Worm (Caenorhabditis elegans) whole organism, L4 larva: ENCODE measurements around the gene K11H3.8.

ENCODE experiments used
- T20F7.1 ChIP-seq: fragments of 200-800 bp; sonication (Bioruptor generic); optimal IDR thresholded peaks from 2 replicates; lab custom pipeline; 2018; ENCODE audit warnings: mild to moderate bottlenecking, missing genetic modification characterization, missing compliant biosample characterization
- T26A8.4 ChIP-seq: fragments of 200-800 bp; sonication (Bioruptor generic); IDR thresholded peaks from 2 replicates; pipeline ENCODE4 v1.3.6; 2022; ENCODE audit warnings: missing genetic modification characterization, missing compliant biosample characterization
- Y75B8A.6 ChIP-seq: fragments of 200-800 bp; sonication (Bioruptor generic); IDR thresholded peaks from 2 replicates; pipeline ENCODE4 v1.3.6; 2022; ENCODE audit warnings: missing genetic modification reagents, missing genetic modification characterization, missing compliant biosample characterization
- aha-1 ChIP-seq: fragments of 150-350 bp; peaks from one replicate; lab custom pipeline; 2014; ENCODE audit warnings: missing biosample characterization, missing genetic modification characterization
- aly-2 ChIP-seq: sonication (generic microtip); optimal IDR thresholded peaks from 2 replicates; lab custom pipeline; 2018; ENCODE audit warnings: missing biosample characterization, missing genetic modification characterization
- ama-1 ChIP-seq: fragments of 150-350 bp; optimal IDR thresholded peaks from 2 replicates; lab custom pipeline; 2014; ENCODE audit warnings: inconsistent platforms, mixed read lengths
- ceh-20 ChIP-seq: fragments of 200-800 bp; sonication (Bioruptor generic); IDR thresholded peaks from 2 replicates; pipeline ENCODE4 v1.3.6; 2022; ENCODE audit warnings: missing genetic modification reagents, missing genetic modification characterization, missing compliant biosample characterization
- ceh-44 ChIP-seq: fragments of 200-800 bp; sonication (Bioruptor generic); IDR thresholded peaks from 2 replicates; pipeline ENCODE4 v1.3.6; 2022; ENCODE audit warnings: missing genetic modification reagents, missing genetic modification characterization, missing compliant biosample characterization
- cey-2 ChIP-seq: sonication (generic microtip); optimal IDR thresholded peaks from 3 replicates; lab custom pipeline; 2017; ENCODE audit warnings: missing genetic modification characterization, mild to moderate bottlenecking, missing compliant biosample characterization, antibody characterized with exemption, borderline replicate concordance; ENCODE audit not compliant: insufficient read depth
- ctbp-1 ChIP-seq: fragments of 200-800 bp; sonication (Bioruptor generic); IDR thresholded peaks from 2 replicates; pipeline ENCODE4 v1.3.6; 2022; ENCODE audit warnings: missing genetic modification reagents, missing genetic modification characterization, missing compliant biosample characterization
- dmd-6 ChIP-seq: fragments of 200-800 bp; sonication (Bioruptor generic); IDR thresholded peaks from 2 replicates; pipeline ENCODE4 v1.3.6; 2022; ENCODE audit warnings: missing genetic modification reagents, missing genetic modification characterization, missing compliant biosample characterization
- dmd-8 ChIP-seq: fragments of 200-800 bp; sonication (Bioruptor generic); IDR thresholded peaks from 2 replicates; pipeline ENCODE4 v1.3.6; 2022; ENCODE audit warnings: missing genetic modification characterization, missing compliant biosample characterization
- dpl-1 ChIP-seq: fragments of 150-350 bp; optimal IDR thresholded peaks from 2 replicates; lab custom pipeline; 2014; ENCODE audit warnings: missing biosample characterization, missing genetic modification reagents, missing genetic modification characterization
- duxl-1 ChIP-seq: sonication (generic microtip); optimal IDR thresholded peaks from 2 replicates; lab custom pipeline; 2016; ENCODE audit warnings: mild to moderate bottlenecking, missing genetic modification characterization, moderate library complexity, missing compliant biosample characterization; ENCODE audit not compliant: poor library complexity
- dve-1 ChIP-seq: sonication (generic microtip); optimal IDR thresholded peaks from 2 replicates; lab custom pipeline; 2017; ENCODE audit warnings: antibody characterized with exemption, mild to moderate bottlenecking, missing genetic modification characterization, missing compliant biosample characterization; ENCODE audit not compliant: insufficient read depth
- fos-1 ChIP-seq: fragments of 150-350 bp; optimal IDR thresholded peaks from 2 replicates; lab custom pipeline; 2014; ENCODE audit warnings: missing biosample characterization, missing genetic modification characterization
- hif-1 ChIP-seq, 2 experiments: sonication (generic microtip); optimal IDR thresholded peaks; 2 replicates each; lab custom pipeline; 2016 to 2017; ENCODE audit warnings: missing compliant biosample characterization in 2 of 2, missing genetic modification characterization in 2 of 2, missing genetic modification reagents in 2 of 2, missing genotype in 2 of 2, mild to moderate bottlenecking in 1 of 2
- hlh-11 ChIP-seq: fragments of 200-800 bp; sonication (Bioruptor generic); optimal IDR thresholded peaks from 2 replicates; lab custom pipeline; 2018; ENCODE audit warnings: mild to moderate bottlenecking, missing genetic modification characterization, missing compliant biosample characterization
- hlh-30 ChIP-seq: sonication (generic microtip); optimal IDR thresholded peaks from 2 replicates; lab custom pipeline; 2017; ENCODE audit warnings: antibody characterized with exemption, mild to moderate bottlenecking, missing genetic modification characterization, missing compliant biosample characterization; ENCODE audit not compliant: insufficient read depth
- hmg-1.1 ChIP-seq: fragments of 200-800 bp; sonication (Bioruptor generic); IDR thresholded peaks from 2 replicates; pipeline ENCODE4 v1.3.6; 2022; ENCODE audit warnings: missing genetic modification reagents, missing genetic modification characterization, missing compliant biosample characterization
- lin-1 ChIP-seq: fragments of 200-800 bp; sonication (Bioruptor generic); IDR thresholded peaks from 2 replicates; pipeline ENCODE4 v1.3.6; 2022; ENCODE audit warnings: missing genetic modification reagents, missing genetic modification characterization, missing compliant biosample characterization
- lin-13 ChIP-seq: fragments of 150-350 bp; optimal IDR thresholded peaks from 2 replicates; lab custom pipeline; 2014; ENCODE audit warnings: missing biosample characterization, missing genetic modification reagents, missing genetic modification characterization
- lin-29 ChIP-seq: fragments of 200-800 bp; sonication (Bioruptor generic); IDR thresholded peaks from 2 replicates; pipeline ENCODE4 v1.3.6; 2022; ENCODE audit warnings: missing genetic modification reagents, missing genetic modification characterization, missing compliant biosample characterization
- lin-38 ChIP-seq: fragments of 200-800 bp; sonication (Bioruptor generic); IDR thresholded peaks from 2 replicates; pipeline ENCODE4 v1.3.6; 2022; ENCODE audit warnings: missing genetic modification reagents, missing genetic modification characterization, missing compliant biosample characterization
- lin-39 ChIP-seq: fragments of 150-350 bp; optimal IDR thresholded peaks from 2 replicates; lab custom pipeline; 2014; ENCODE audit warnings: missing biosample characterization, missing genetic modification reagents, missing genetic modification characterization
- lsy-2 ChIP-seq, 2 experiments: fragments of 150-350 bp in 1 of 2; sonication (generic microtip) in 1 of 2; optimal IDR thresholded peaks; 2 replicates each; lab custom pipeline; 2014 to 2017; ENCODE audit warnings: missing biosample characterization in 2 of 2, missing genetic modification characterization in 2 of 2
- madf-5 ChIP-seq, 2 experiments: fragments of 200-800 bp; sonication (Bioruptor generic); IDR thresholded peaks; 2 replicates each; pipeline ENCODE4 v1.3.6; 2022; ENCODE audit warnings: missing compliant biosample characterization in 2 of 2, missing genetic modification characterization in 2 of 2
- mdl-1 ChIP-seq, 2 experiments: fragments of 150-350 bp in 1 of 2; sonication (generic microtip) in 1 of 2; optimal IDR thresholded peaks; 2 replicates each; lab custom pipeline; 2014 to 2017; ENCODE audit warnings: missing biosample characterization in 2 of 2, missing genetic modification characterization in 2 of 2
- mep-1 ChIP-seq: fragments of 150-350 bp; sonication (generic microtip); optimal IDR thresholded peaks from 3 replicates; lab custom pipeline; 2014; ENCODE audit warnings: missing biosample characterization, missing genetic modification characterization
- mes-2 ChIP-seq: sonication (generic microtip); optimal IDR thresholded peaks from 2 replicates; lab custom pipeline; 2016; ENCODE audit warnings: missing genotype, mild to moderate bottlenecking, missing genetic modification characterization, missing compliant biosample characterization; ENCODE audit not compliant: poor library complexity, severe bottlenecking
- mxl-3 ChIP-seq: fragments of 200-800 bp; sonication (Bioruptor generic); optimal IDR thresholded peaks from 2 replicates; lab custom pipeline; 2018; ENCODE audit warnings: mild to moderate bottlenecking, missing genetic modification characterization, missing compliant biosample characterization
- nhr-237 ChIP-seq: sonication (generic microtip); optimal IDR thresholded peaks from 2 replicates; lab custom pipeline; 2017; ENCODE audit warnings: missing biosample characterization, missing genetic modification characterization
- nhr-28 ChIP-seq: fragments of 150-350 bp; optimal IDR thresholded peaks from 2 replicates; lab custom pipeline; 2014; ENCODE audit warnings: missing biosample characterization, missing genetic modification characterization
- nhr-6 ChIP-seq: fragments of 150-350 bp; optimal IDR thresholded peaks from 2 replicates; lab custom pipeline; 2014; ENCODE audit warnings: missing biosample characterization, missing genetic modification characterization
- nhr-77 ChIP-seq: fragments of 150-350 bp; optimal IDR thresholded peaks from 2 replicates; lab custom pipeline; 2014; ENCODE audit warnings: missing biosample characterization, missing genetic modification characterization
- pha-4 ChIP-seq, 2 experiments: fragments of 150-350 bp in 1 of 2; fragments of 200-800 bp in 1 of 2; sonication (Bioruptor generic) in 1 of 2; IDR thresholded peaks in 1 of 2; optimal IDR thresholded peaks in 1 of 2; 2 replicates each; pipeline versions ENCODE4 v1.3.6 to Lab custom; 2014 to 2022; ENCODE audit warnings: missing genetic modification characterization in 2 of 2, missing genetic modification reagents in 2 of 2, missing biosample characterization in 1 of 2, missing compliant biosample characterization in 1 of 2
- rbr-2 ChIP-seq: sonication (generic microtip); optimal IDR thresholded peaks from 2 replicates; lab custom pipeline; 2016; ENCODE audit warnings: missing genotype, missing genetic modification characterization, missing compliant biosample characterization
- set-16 ChIP-seq: fragments of 200-800 bp; sonication (Bioruptor generic); IDR thresholded peaks from 2 replicates; pipeline ENCODE4 v1.3.6; 2022; ENCODE audit warnings: missing genetic modification reagents, missing genetic modification characterization, missing compliant biosample characterization
- unc-130 ChIP-seq: sonication (generic microtip); optimal IDR thresholded peaks from 2 replicates; lab custom pipeline; 2016; ENCODE audit warnings: missing genetic modification reagents, missing genetic modification characterization, missing compliant biosample characterization
- ztf-7 ChIP-seq: fragments of 150-350 bp; optimal IDR thresholded peaks from 2 replicates; lab custom pipeline; 2014; ENCODE audit warnings: missing biosample characterization, missing genetic modification characterization

The K11H3.8 gene

ce11 chrIII:9817087-9817612 is 17.8 kb upstream of the K11H3.8 start, which contains the start of gene cnx-1 (continued):
- TF ChIP-seq mxl-3 (GFP tag; lab: Kevin White, UChicago) (peak; percentile 45), lsy-2 (tag; optimal IDR thresholded peaks at IDR 0.05; lab: Kevin White, UChicago) (peak in 1 of 2 experiments; percentile 52)

- TF ChIP-seq cey-2 (tag; lab: Kevin White, UChicago), result no peak
- TF ChIP-seq lsy-2 (tag; optimal IDR thresholded peaks at IDR 0.05; lab: Kevin White, UChicago), result peak in 1 of 2 experiments; percentile 79
- TF ChIP-seq unc-130 (GFP tag; lab: Kevin White, UChicago), result peak; percentile 34
- peak; percentile 23 for TF ChIP-seq T20F7.1
These were observed 17.1 kb upstream of the K11H3.8 start for ce11 chrIII:9817894-9818293.

ce11 chrIII:9818763-9819162 is 16.2 kb upstream of the K11H3.8 start, which contains the start of gene panl-3:
panl-3 (plus strand) TSS chrIII:9819056.
- no peak for TF ChIP-seq lin-29
- no peak for TF ChIP-seq nhr-237 (tag; lab: Kevin White, UChicago)
- peak; percentile 80 for TF ChIP-seq hmg-1.1 (GFP tag; lab: Robert Waterston, UW)
- 0 out of 2 replicates have a peak, but pooled peaks have one; percentile 24 for TF ChIP-seq lin-1 (GFP tag; lab: Robert Waterston, UW)
- TF ChIP-seq hlh-30, result peak; percentile 99
- no peak for TF ChIP-seq dmd-8
- peak; percentile 38 for TF ChIP-seq nhr-6 (tag; lab: Kevin White, UChicago)
- TF ChIP-seq ztf-7 (tag; lab: Kevin White, UChicago), result peak; percentile 28
- TF ChIP-seq duxl-1 (tag; lab: Kevin White, UChicago), result no peak
- peak; percentile 23; the same call in 1 of the 2 replicates for TF ChIP-seq set-16 (GFP tag; lab: Robert Waterston, UW)
- TF ChIP-seq ctbp-1 (GFP tag; lab: Robert Waterston, UW), result no peak
- TF ChIP-seq ceh-20 (GFP tag; lab: Robert Waterston, UW), result peak; percentile 33; the same call in 1 of the 2 replicates
- TF ChIP-seq rbr-2, result peak; percentile 59
- TF ChIP-seq mdl-1 (tag; optimal IDR thresholded peaks at IDR 0.05; lab: Kevin White, UChicago), result peak; percentile 67 to 95
- TF ChIP-seq lin-13, result peak; percentile 45
- peak; percentile 10 to 74 for TF ChIP-seq lsy-2 (tag; optimal IDR thresholded peaks at IDR 0.05; lab: Kevin White, UChicago)
- TF ChIP-seq madf-5 (GFP tag; IDR thresholded peaks at IDR 0.05; lab: Robert Waterston, UW), result no peak
- no peak for TF ChIP-seq pha-4 (GFP tag; IDR thresholded peaks at IDR 0.05; lab: Robert Waterston, UW)
- peak; percentile 16 for TF ChIP-seq pha-4 (tag; optimal IDR thresholded peaks at IDR 0.05; lab: Kevin White, UChicago)
- no peak for TF ChIP-seq aly-2 (tag; lab: Kevin White, UChicago)
- TF ChIP-seq lin-38 (GFP tag; lab: Robert Waterston, UW), result peak; percentile 50
- TF ChIP-seq Y75B8A.6 (GFP tag; lab: Robert Waterston, UW), result no peak
- TF ChIP-seq nhr-77 (tag; lab: Kevin White, UChicago), result no peak
- TF ChIP-seq mes-2, result peak; percentile 84
- TF ChIP-seq lin-39, result no peak
- TF ChIP-seq ama-1 (lab: Kevin White, UChicago), result peak; percentile 3
- TF ChIP-seq fos-1, result no peak
- peak; percentile 63 for TF ChIP-seq mep-1 (tag; lab: Kevin White, UChicago)
- TF ChIP-seq nhr-28 (tag; lab: Kevin White, UChicago), result peak; percentile 32
- TF ChIP-seq dmd-6 (GFP tag; lab: Robert Waterston, UW), result peak; percentile 43
- TF ChIP-seq hlh-11 (tag; lab: Kevin White, UChicago), result peak; percentile 78
- peak; percentile 58 for TF ChIP-seq dve-1 (tag; lab: Kevin White, UChicago)
- TF ChIP-seq ceh-44 (GFP tag; lab: Robert Waterston, UW), result no peak
- TF ChIP-seq T26A8.4 (GFP tag; lab: Robert Waterston, UW), result 0 out of 2 replicates have a peak, but pooled peaks have one; percentile 52
- peak; percentile 63 for TF ChIP-seq dpl-1
- TF ChIP-seq mxl-3 (GFP tag; lab: Kevin White, UChicago), result peak; percentile 89
- peak in 1 of 2 experiments; percentile 32 for TF ChIP-seq hif-1 (tag; optimal IDR thresholded peaks at IDR 0.05; lab: Kevin White, UChicago)
- peak; percentile 67 for TF ChIP-seq aha-1 (tag; lab: Kevin White, UChicago)
